Worm (Caenorhabditis elegans): Measurements from ENCODE around the gene srbc-67.

ce11 chrV:3502038-3502437, 39.0 kb downstream of the srbc-67 start, which contains the start of the genes C07G3.8 and C07G3.10:
- TF ChIP-seq ttx-3 (tag; optimal IDR thresholded peaks at IDR 0.05): no peak
- no peak for TF ChIP-seq lin-11 (tag; optimal IDR thresholded peaks at IDR 0.05)
- TF ChIP-seq nhr-11 (tag; optimal IDR thresholded peaks at IDR 0.05): no peak
- TF ChIP-seq ama-1 (optimal IDR thresholded peaks at IDR 0.05): no peak
- no peak for TF ChIP-seq ceh-9 (tag; optimal IDR thresholded peaks at IDR 0.05)
- TF ChIP-seq unc-55 (GFP tag; optimal IDR thresholded peaks at IDR 0.05): no peak
- no peak for TF ChIP-seq ceh-31 (tag; optimal IDR thresholded peaks at IDR 0.05)

Data from whole organism, late embryonic.